Worm (Caenorhabditis elegans): Measurements from ENCODE around the gene igeg-2.
A peak's percentile ranks its signal among the peaks of the same experiment; 100 is the strongest.

- TF ChIP-seq lin-38 (GFP tag; IDR thresholded peaks at IDR 0.05), result no peak; the same call in 1 of the 2 replicates
- TF ChIP-seq aly-2 (tag; optimal IDR thresholded peaks at IDR 0.05), result no peak
- peak; percentile 2 for TF ChIP-seq nhr-11 (tag; optimal IDR thresholded peaks at IDR 0.05)
- no peak for TF ChIP-seq zip-2 (tag; optimal IDR thresholded peaks at IDR 0.05)
- no peak for TF ChIP-seq snpc-4 (tag; optimal IDR thresholded peaks at IDR 0.05)
- TF ChIP-seq F44E2.7 (GFP tag; IDR thresholded peaks at IDR 0.05), result no peak
- TF ChIP-seq hlh-11 (tag; optimal IDR thresholded peaks at IDR 0.05), result peak; percentile 88
- no peak for TF ChIP-seq daf-12 (tag; optimal IDR thresholded peaks at IDR 0.05)
These were observed 36.2 kb upstream of the igeg-2 start for ce11 chrX:11482637-11483036.

All from whole organism, L4 larva.